Worm (Caenorhabditis elegans): Measurements from ENCODE around the gene srz-100.

srz-100 gene

DNA sequence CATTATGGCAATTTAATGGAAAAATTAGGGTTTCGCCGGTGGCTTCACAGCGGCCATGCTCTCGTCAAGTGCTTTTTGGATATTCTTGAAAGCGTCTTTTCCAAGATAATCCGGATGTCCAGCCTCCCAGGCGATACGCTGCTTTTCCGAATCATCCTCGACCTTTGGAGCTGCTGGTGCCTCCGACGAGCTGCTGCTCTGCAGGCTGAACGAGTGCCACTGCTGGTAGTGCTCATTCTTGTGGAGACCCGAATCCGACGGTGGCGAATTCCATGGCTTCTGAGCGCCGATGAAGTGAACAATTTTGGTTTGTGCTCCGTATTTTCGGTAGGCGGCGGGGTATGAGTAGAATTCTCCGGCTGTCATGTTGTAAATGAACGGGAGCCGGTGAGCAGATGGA is 13.5 kb downstream of the srz-100 start:
- TF ChIP-seq hmbx-1 (tag; optimal IDR thresholded peaks at IDR 0.05) (no peak), ceh-13 (GFP tag; optimal IDR thresholded peaks at IDR 0.05) (no peak), scrt-1 (GFP tag; IDR thresholded peaks at IDR 0.05) (no peak), tbx-37 (GFP tag; conservative IDR thresholded peaks at IDR 0.05) (no peak), sea-1 (GFP tag; conservative IDR thresholded peaks at IDR 0.05) (no peak), F13C5.2 (tag; optimal IDR thresholded peaks at IDR 0.05) (no peak), B0310.2 (tag; optimal IDR thresholded peaks at IDR 0.05) (no peak), ceh-36 (tag; optimal IDR thresholded peaks at IDR 0.05) (no peak), tbx-11 (GFP tag; IDR thresholded peaks at IDR 0.05) (no peak), ama-1 (optimal IDR thresholded peaks at IDR 0.05) (no peak), hnd-1 (tag; optimal IDR thresholded peaks at IDR 0.05) (no peak), flt-1 (GFP tag; IDR thresholded peaks at IDR 0.05) (no peak), hmg-4 (GFP tag; optimal IDR thresholded peaks at IDR 0.05) (no peak), ets-7 (tag; optimal IDR thresholded peaks at IDR 0.05) (no peak), pes-1 (GFP tag; IDR thresholded peaks at IDR 0.05) (no peak), tra-4 (tag; optimal IDR thresholded peaks at IDR 0.05) (no peak), aly-1 (tag; optimal IDR thresholded peaks at IDR 0.05) (no peak)

- TF ChIP-seq ceh-13 (GFP tag; optimal IDR thresholded peaks at IDR 0.05) = no peak
- TF ChIP-seq aly-1 (tag; optimal IDR thresholded peaks at IDR 0.05) = no peak
- TF ChIP-seq hmg-4 (GFP tag; optimal IDR thresholded peaks at IDR 0.05) = no peak
- no peak for TF ChIP-seq ceh-36 (tag; optimal IDR thresholded peaks at IDR 0.05)
- no peak for TF ChIP-seq tra-4 (tag; optimal IDR thresholded peaks at IDR 0.05)
- no peak for TF ChIP-seq hnd-1 (tag; optimal IDR thresholded peaks at IDR 0.05)
- no peak for TF ChIP-seq ets-7 (tag; optimal IDR thresholded peaks at IDR 0.05)
- TF ChIP-seq hmbx-1 (tag; optimal IDR thresholded peaks at IDR 0.05) = no peak
- TF ChIP-seq ama-1 (optimal IDR thresholded peaks at IDR 0.05) = no peak
- no peak for TF ChIP-seq B0310.2 (tag; optimal IDR thresholded peaks at IDR 0.05)
- no peak for TF ChIP-seq tbx-37 (GFP tag; conservative IDR thresholded peaks at IDR 0.05)
- no peak for TF ChIP-seq scrt-1 (GFP tag; IDR thresholded peaks at IDR 0.05)
Measured at ce11 chrV:16746231-16746990, 14.7 kb downstream of the srz-100 start, which contains the start of gene gyg-2. TSS of gene gyg-2 (minus strand) at chrV:16746258.

- TF ChIP-seq tbx-11 (GFP tag; IDR thresholded peaks at IDR 0.05) = no peak
- no peak for TF ChIP-seq ceh-13 (GFP tag; optimal IDR thresholded peaks at IDR 0.05)
- no peak for TF ChIP-seq ceh-36 (tag; optimal IDR thresholded peaks at IDR 0.05)
- no peak for TF ChIP-seq tbx-37 (GFP tag; conservative IDR thresholded peaks at IDR 0.05)
- no peak for TF ChIP-seq hmbx-1 (tag; optimal IDR thresholded peaks at IDR 0.05)
- no peak for TF ChIP-seq B0310.2 (tag; optimal IDR thresholded peaks at IDR 0.05)
- TF ChIP-seq hnd-1 (tag; optimal IDR thresholded peaks at IDR 0.05) = no peak
- no peak for TF ChIP-seq sea-1 (GFP tag; conservative IDR thresholded peaks at IDR 0.05)
- TF ChIP-seq scrt-1 (GFP tag; IDR thresholded peaks at IDR 0.05) = no peak
- no peak for TF ChIP-seq F13C5.2 (tag; optimal IDR thresholded peaks at IDR 0.05)
Measured at ce11 chrV:16747031-16747672, 15.5 kb downstream of the srz-100 start, which contains the start of gene dkf-2. TSS of gene dkf-2 (plus strand) at chrV:16747622.

ce11 chrV:16749473-16749872 is 17.8 kb downstream of the srz-100 start:
- TF ChIP-seq B0310.2 (tag; optimal IDR thresholded peaks at IDR 0.05) (no peak), sea-1 (GFP tag; conservative IDR thresholded peaks at IDR 0.05) (no peak), tbx-37 (GFP tag; conservative IDR thresholded peaks at IDR 0.05) (no peak), ama-1 (optimal IDR thresholded peaks at IDR 0.05) (no peak), aly-1 (tag; optimal IDR thresholded peaks at IDR 0.05) (no peak), hnd-1 (tag; optimal IDR thresholded peaks at IDR 0.05) (no peak), F13C5.2 (tag; optimal IDR thresholded peaks at IDR 0.05) (no peak), hmg-4 (GFP tag; optimal IDR thresholded peaks at IDR 0.05) (no peak), pes-1 (GFP tag; IDR thresholded peaks at IDR 0.05) (no peak), scrt-1 (GFP tag; IDR thresholded peaks at IDR 0.05) (no peak), hmbx-1 (tag; optimal IDR thresholded peaks at IDR 0.05) (no peak), tbx-11 (GFP tag; IDR thresholded peaks at IDR 0.05) (no peak), ets-7 (tag; optimal IDR thresholded peaks at IDR 0.05) (no peak), tra-4 (tag; optimal IDR thresholded peaks at IDR 0.05) (no peak), flt-1 (GFP tag; IDR thresholded peaks at IDR 0.05) (no peak), ceh-13 (GFP tag; optimal IDR thresholded peaks at IDR 0.05) (no peak)

DNA sequence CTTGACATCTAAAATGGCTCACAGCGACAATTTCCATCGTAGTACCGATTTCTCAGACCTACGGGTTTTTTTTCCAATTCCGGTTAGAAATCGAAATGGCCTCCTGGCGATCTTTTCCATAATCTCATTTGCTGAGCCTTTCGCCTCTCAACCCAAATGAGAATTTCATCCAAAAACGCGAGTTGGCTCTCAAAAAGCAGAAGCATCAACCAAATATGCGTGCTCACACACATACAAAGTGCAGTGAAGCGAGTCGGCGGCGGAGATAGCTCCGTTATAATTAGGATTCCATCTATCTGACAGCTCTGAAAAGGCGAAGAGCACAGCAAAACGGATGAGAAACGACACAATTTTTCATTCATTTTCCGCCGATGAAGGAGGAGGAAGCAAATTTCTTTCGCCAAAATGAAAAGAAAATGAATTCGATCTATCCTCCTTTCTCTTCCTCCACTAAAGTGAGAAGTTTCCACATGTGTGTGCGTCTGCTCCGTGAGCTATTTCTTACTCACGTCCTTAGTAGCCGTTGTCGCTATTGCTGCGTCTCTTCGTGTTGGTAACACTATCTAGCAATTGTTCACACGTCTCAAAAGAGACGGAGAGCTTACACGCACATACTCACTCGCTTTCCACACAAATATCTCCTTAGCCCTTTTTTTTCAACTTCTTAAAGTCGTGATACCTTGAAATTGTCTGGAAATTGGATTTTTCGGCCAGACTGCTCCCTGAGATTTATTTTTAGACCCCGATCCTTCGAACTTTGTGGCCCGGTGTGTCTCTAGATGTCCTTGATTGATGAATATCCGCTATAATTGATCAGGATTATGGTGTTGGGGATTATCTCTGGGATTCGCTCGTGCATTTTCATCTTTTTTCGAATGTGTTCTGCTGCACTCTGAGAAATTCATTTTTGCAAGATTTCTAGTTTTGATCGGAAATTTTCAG is 20.7 kb downstream of the srz-100 start:
- no peak for TF ChIP-seq ceh-36 (tag; optimal IDR thresholded peaks at IDR 0.05)
- no peak for TF ChIP-seq hmbx-1 (tag; optimal IDR thresholded peaks at IDR 0.05)
- TF ChIP-seq hmg-4 (GFP tag; optimal IDR thresholded peaks at IDR 0.05) = no peak
- TF ChIP-seq ama-1 (optimal IDR thresholded peaks at IDR 0.05) = no peak
- TF ChIP-seq tbx-11 (GFP tag; IDR thresholded peaks at IDR 0.05) = no peak
- no peak for TF ChIP-seq sea-1 (GFP tag; conservative IDR thresholded peaks at IDR 0.05)
- TF ChIP-seq tra-4 (tag; optimal IDR thresholded peaks at IDR 0.05) = no peak
- no peak for TF ChIP-seq B0310.2 (tag; optimal IDR thresholded peaks at IDR 0.05)
- TF ChIP-seq F13C5.2 (tag; optimal IDR thresholded peaks at IDR 0.05) = no peak
- no peak for TF ChIP-seq scrt-1 (GFP tag; IDR thresholded peaks at IDR 0.05)
- TF ChIP-seq hnd-1 (tag; optimal IDR thresholded peaks at IDR 0.05) = no peak
- TF ChIP-seq aly-1 (tag; optimal IDR thresholded peaks at IDR 0.05) = no peak
- no peak for TF ChIP-seq ets-7 (tag; optimal IDR thresholded peaks at IDR 0.05)
- no peak for TF ChIP-seq flt-1 (GFP tag; IDR thresholded peaks at IDR 0.05)
- TF ChIP-seq pes-1 (GFP tag; IDR thresholded peaks at IDR 0.05) = no peak
- TF ChIP-seq tbx-37 (GFP tag; conservative IDR thresholded peaks at IDR 0.05) = no peak
- TF ChIP-seq ceh-13 (GFP tag; optimal IDR thresholded peaks at IDR 0.05) = no peak

DNA sequence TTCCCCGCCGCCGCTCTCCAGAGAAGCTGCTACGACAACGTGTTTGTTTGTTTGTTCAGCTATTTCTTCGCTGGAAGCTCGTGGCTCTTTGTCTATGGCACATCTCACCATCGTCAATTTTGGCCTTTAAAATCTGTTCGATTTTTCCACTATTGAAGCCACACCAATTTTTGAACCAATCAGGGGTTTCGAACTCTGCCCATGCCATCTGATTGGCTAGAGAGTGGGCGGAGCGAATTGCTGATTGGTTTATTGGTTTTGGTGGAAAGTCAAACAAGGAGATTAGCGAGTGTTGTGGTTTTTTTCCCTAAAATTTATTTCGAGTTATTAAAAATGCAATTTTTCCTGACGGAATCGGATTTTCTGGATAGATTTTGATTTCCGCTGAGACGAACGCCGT is 24.5 kb downstream of the srz-100 start:
- TF ChIP-seq aly-1 (tag; optimal IDR thresholded peaks at IDR 0.05) (no peak), tbx-37 (GFP tag; conservative IDR thresholded peaks at IDR 0.05) (no peak), scrt-1 (GFP tag; IDR thresholded peaks at IDR 0.05) (no peak), hnd-1 (tag; optimal IDR thresholded peaks at IDR 0.05) (no peak), tra-4 (tag; optimal IDR thresholded peaks at IDR 0.05) (no peak), sea-1 (GFP tag; conservative IDR thresholded peaks at IDR 0.05) (no peak), ama-1 (optimal IDR thresholded peaks at IDR 0.05) (no peak), ceh-36 (tag; optimal IDR thresholded peaks at IDR 0.05) (no peak), pes-1 (GFP tag; IDR thresholded peaks at IDR 0.05) (no peak), hmg-4 (GFP tag; optimal IDR thresholded peaks at IDR 0.05) (no peak), ets-7 (tag; optimal IDR thresholded peaks at IDR 0.05) (no peak), B0310.2 (tag; optimal IDR thresholded peaks at IDR 0.05) (no peak), flt-1 (GFP tag; IDR thresholded peaks at IDR 0.05) (no peak), hmbx-1 (tag; optimal IDR thresholded peaks at IDR 0.05) (no peak), tbx-11 (GFP tag; IDR thresholded peaks at IDR 0.05) (no peak), ceh-13 (GFP tag; optimal IDR thresholded peaks at IDR 0.05) (no peak), F13C5.2 (tag; optimal IDR thresholded peaks at IDR 0.05) (no peak)
